Fruit fly (Drosophila melanogaster): Measurements from ENCODE around the gene tsl.

dm6 chr3R:21827453-21828039, 45.2 kb upstream of the tsl start:
- TF ChIP-seq CTCF (optimal IDR thresholded peaks at IDR 0.05) (no peak), CG8478 (optimal IDR thresholded peaks at IDR 0.05) (no peak)

Data from S2 (cell line).